Fruit fly (Drosophila melanogaster) whole organism, wandering third instar larva: Measurements from ENCODE around the gene CG2818.

Experiments used
- Abd-B ChIP-seq: fragments of >200 bp; optimal IDR thresholded peaks from 2 replicates; lab custom pipeline; 2017; ENCODE audit warnings: missing biosample characterization, missing genetic modification characterization
- CG9705 ChIP-seq: fragments of 200-800 bp; sonication (Bioruptor generic); optimal IDR thresholded peaks from 2 replicates; lab custom pipeline; 2018; ENCODE audit warnings: missing biosample characterization, mild to moderate bottlenecking, missing genetic modification characterization
- Dif ChIP-seq: fragments of 200-275, 200-300 bp; sonication (Bioruptor generic); optimal IDR thresholded peaks from 2 replicates; lab custom pipeline; 2018; ENCODE audit warnings: missing biosample characterization, missing genetic modification characterization; ENCODE audit not compliant: partially characterized antibody
- GATAd ChIP-seq: sonication (Bioruptor generic); optimal IDR thresholded peaks from 2 replicates; lab custom pipeline; 2016; ENCODE audit warnings: missing biosample characterization, missing genetic modification characterization
- HLH106 ChIP-seq: fragments of 200-800 bp; optimal IDR thresholded peaks from 3 replicates; lab custom pipeline; 2019; ENCODE audit warnings: missing biosample characterization, mild to moderate bottlenecking, missing genetic modification characterization, moderate library complexity
- Hnf4 ChIP-seq: fragments of 200-800 bp; sonication (Bioruptor generic); optimal IDR thresholded peaks from 2 replicates; lab custom pipeline; 2016; ENCODE audit warnings: missing biosample characterization, mild to moderate bottlenecking, missing genetic modification characterization
- Hr78 ChIP-seq: fragments of >200 bp; optimal IDR thresholded peaks from 2 replicates; lab custom pipeline; 2017; ENCODE audit warnings: missing biosample characterization, missing genetic modification characterization
- Hr83 ChIP-seq: fragments of 200-300 bp; sonication (Bioruptor generic); optimal IDR thresholded peaks from 2 replicates; lab custom pipeline; 2016; ENCODE audit warnings: missing biosample characterization, mild to moderate bottlenecking, missing genetic modification characterization, moderate library complexity; ENCODE audit not compliant: poor library complexity, severe bottlenecking
- Jra ChIP-seq: sonication (Bioruptor generic); optimal IDR thresholded peaks from 2 replicates; lab custom pipeline; 2016; ENCODE audit warnings: missing biosample characterization, missing genetic modification characterization
- Mio ChIP-seq: sonication (Bioruptor generic); optimal IDR thresholded peaks from 2 replicates; lab custom pipeline; 2016; ENCODE audit warnings: missing biosample characterization, missing genetic modification characterization
- Myc ChIP-seq: fragments of >200 bp; optimal IDR thresholded peaks from 2 replicates; lab custom pipeline; 2017
- N ChIP-seq: fragments of >200 bp; optimal IDR thresholded peaks from 2 replicates; lab custom pipeline; 2018; ENCODE audit warnings: missing biosample characterization, missing external identifiers, missing genetic modification characterization
- Rel ChIP-seq, 2 experiments: fragments of 200-800 bp; sonication (Bioruptor generic) in 1 of 2; optimal IDR thresholded peaks; 2 replicates in 1 of 2; 3 replicates in 1 of 2; lab custom pipeline; 2016 to 2019; ENCODE audit warnings: mild to moderate bottlenecking in 2 of 2, missing biosample characterization in 2 of 2, missing genetic modification characterization in 2 of 2, moderate library complexity in 1 of 2
- Vsx2 ChIP-seq: fragments of 200-300, 225-300 bp; sonication (Bioruptor generic); optimal IDR thresholded peaks from 2 replicates; lab custom pipeline; 2018; ENCODE audit warnings: missing biosample characterization, missing genetic modification characterization; ENCODE audit not compliant: partially characterized antibody
- br ChIP-seq: fragments of 200-800 bp; sonication (Bioruptor generic); optimal IDR thresholded peaks from 2 replicates; lab custom pipeline; 2016; ENCODE audit warnings: missing biosample characterization, missing genetic modification characterization
- brk ChIP-seq: fragments of 200-800 bp; sonication (Bioruptor generic); optimal IDR thresholded peaks from 2 replicates; lab custom pipeline; 2016; ENCODE audit warnings: missing biosample characterization, mild to moderate bottlenecking, missing genetic modification characterization
- dl ChIP-seq, 2 experiments: fragments of 175-275, 200-275 bp in 1 of 2; fragments of 200-275 bp in 1 of 2; sonication (Bioruptor generic); optimal IDR thresholded peaks; lab custom pipeline; 2018; ENCODE audit warnings: mild to moderate bottlenecking in 2 of 2, missing biosample characterization in 2 of 2, missing genetic modification characterization in 2 of 2, moderate library complexity in 2 of 2; ENCODE audit not compliant: partially characterized antibody in 2 of 2, insufficient read depth in 1 of 2
- dmrt93B ChIP-seq: fragments of 200-800 bp; sonication (Bioruptor generic); optimal IDR thresholded peaks from 2 replicates; lab custom pipeline; 2018; ENCODE audit warnings: missing biosample characterization, mild to moderate bottlenecking, missing genetic modification characterization
- dsf ChIP-seq: sonication (Bioruptor generic); optimal IDR thresholded peaks from 2 replicates; lab custom pipeline; 2016; ENCODE audit warnings: missing biosample characterization, missing genetic modification characterization, borderline replicate concordance
- fru ChIP-seq: fragments of 200-800 bp; sonication (Bioruptor generic); optimal IDR thresholded peaks from 3 replicates; lab custom pipeline; 2016; ENCODE audit warnings: missing biosample characterization, mild to moderate bottlenecking, missing genetic modification characterization
- h ChIP-seq: fragments of 200-800 bp; sonication (Bioruptor generic); optimal IDR thresholded peaks from 3 replicates; lab custom pipeline; 2016; ENCODE audit warnings: missing biosample characterization, mild to moderate bottlenecking, missing genetic modification characterization
- jim ChIP-seq: fragments of 175-275, 200-325 bp; sonication (Bioruptor generic); optimal IDR thresholded peaks from 2 replicates; lab custom pipeline; 2016; ENCODE audit warnings: missing biosample characterization, mild to moderate bottlenecking, missing genetic modification characterization
- lola ChIP-seq: fragments of >200 bp; optimal IDR thresholded peaks from 2 replicates; lab custom pipeline; 2017; ENCODE audit warnings: missing biosample characterization, missing genetic modification characterization
- pan ChIP-seq: fragments of >200 bp; optimal IDR thresholded peaks from 2 replicates; lab custom pipeline; 2017
- psq ChIP-seq: fragments of 200-800 bp; sonication (Bioruptor generic); optimal IDR thresholded peaks from 3 replicates; lab custom pipeline; 2017; ENCODE audit warnings: missing biosample characterization, mild to moderate bottlenecking, missing genetic modification characterization, moderate library complexity
- rgr ChIP-seq: fragments of 200-800 bp; sonication (Bioruptor generic); optimal IDR thresholded peaks from 3 replicates; lab custom pipeline; 2016; ENCODE audit warnings: missing biosample characterization, mild to moderate bottlenecking, missing genetic modification characterization
- sage ChIP-seq: fragments of 200-800 bp; sonication (Bioruptor generic); optimal IDR thresholded peaks from 2 replicates; lab custom pipeline; 2016; ENCODE audit warnings: missing biosample characterization, mild to moderate bottlenecking, missing genetic modification characterization
- sv ChIP-seq: fragments of 200-800 bp; sonication (Bioruptor generic); optimal IDR thresholded peaks from 3 replicates; lab custom pipeline; 2016; ENCODE audit warnings: missing biosample characterization, missing genetic modification characterization
- tai ChIP-seq: sonication (Bioruptor generic); optimal IDR thresholded peaks from 2 replicates; lab custom pipeline; 2016; ENCODE audit warnings: missing biosample characterization, missing genetic modification characterization
- usp ChIP-seq: fragments of >200 bp; optimal IDR thresholded peaks from 2 replicates; lab custom pipeline; 2017; ENCODE audit warnings: missing biosample characterization, missing genetic modification characterization
- woc ChIP-seq: sonication (Bioruptor generic); optimal IDR thresholded peaks from 2 replicates; lab custom pipeline; 2016; ENCODE audit warnings: missing biosample characterization, mild to moderate bottlenecking, missing genetic modification characterization

Gene CG2818

DNA sequence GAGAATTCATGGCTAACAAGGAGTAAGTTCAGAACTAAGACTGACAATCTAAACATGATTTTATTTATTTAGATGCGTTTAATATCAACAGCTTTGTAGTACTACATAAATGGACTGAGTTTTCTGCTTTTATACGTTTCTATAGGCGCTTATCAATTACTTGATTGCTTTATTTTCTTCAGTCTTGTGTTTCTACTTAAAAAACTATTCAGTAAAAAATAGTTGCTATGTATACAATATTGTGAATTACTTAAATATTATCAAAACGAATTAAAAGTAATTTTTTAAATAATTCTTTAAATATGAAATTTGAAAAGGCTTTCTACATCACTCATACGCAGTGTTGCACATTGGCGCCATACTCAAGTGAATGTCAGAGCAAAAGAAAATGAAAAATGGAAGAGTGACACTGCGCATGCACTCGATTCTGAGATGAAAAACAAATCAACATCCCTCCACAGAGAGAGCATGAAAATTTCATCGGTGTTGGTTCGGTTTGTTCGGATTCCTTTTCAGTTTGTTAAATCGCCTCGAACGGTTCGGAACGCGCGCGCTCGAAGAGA, 4.6 kb downstream of the CG2818 start, which contains the start of the genes lectin-24A and Shaw:
Gene lectin-24A (minus strand): TSS at position 101 of the 563 bp plus-strand sequence.
Gene Shaw (plus strand): TSS at position 513 of the 563 bp plus-strand sequence.
- no peak for TF ChIP-seq Mio (GFP tag; lab: Kevin White, UChicago)
- TF ChIP-seq lola (GFP tag; lab: Kevin White, UChicago), result no peak
- no peak for TF ChIP-seq sage
- no peak for TF ChIP-seq Dif
- TF ChIP-seq brk (GFP tag; lab: Kevin White, UChicago), result no peak
- TF ChIP-seq Hr78 (GFP tag; lab: Kevin White, UChicago), result no peak
- no peak for TF ChIP-seq usp (GFP tag; lab: Kevin White, UChicago)
- no peak for TF ChIP-seq psq (GFP tag; lab: Kevin White, UChicago)
- no peak for TF ChIP-seq HLH106 (tag; lab: Kevin White, UChicago)
- TF ChIP-seq fru, result no peak
- no peak for TF ChIP-seq woc
- TF ChIP-seq GATAd (GFP tag; lab: Kevin White, UChicago), result no peak
- TF ChIP-seq rgr, result no peak
- no peak for TF ChIP-seq pan
- no peak for TF ChIP-seq N (GFP tag; lab: Kevin White, UChicago)
- TF ChIP-seq dsf (GFP tag; lab: Kevin White, UChicago), result no peak

DNA sequence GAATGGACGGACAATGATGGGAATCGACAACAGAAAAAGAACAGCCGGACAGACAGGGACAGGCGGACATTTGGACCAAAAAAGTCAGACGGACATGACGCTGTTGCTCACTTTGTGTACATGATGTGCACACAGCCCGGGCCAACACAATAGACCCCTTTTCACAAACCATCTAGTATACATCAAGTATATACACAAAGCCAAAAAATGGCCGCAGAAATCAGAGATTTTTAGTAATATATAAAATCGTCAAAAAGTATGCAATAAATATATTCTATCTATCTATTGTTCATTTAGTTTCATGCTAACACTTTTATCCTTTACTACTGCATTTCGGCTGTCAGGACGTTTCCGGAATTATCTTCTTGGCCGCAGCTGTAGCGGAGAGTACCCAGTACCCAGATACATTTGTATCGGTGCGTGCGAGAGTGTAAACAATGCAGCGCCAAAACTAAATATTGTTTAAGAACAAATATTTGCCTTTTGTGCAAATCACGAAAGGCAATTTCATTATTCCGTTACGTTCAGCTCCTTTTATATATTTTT, 6.3 kb downstream of the CG2818 start:
- no peak for TF ChIP-seq rgr
- TF ChIP-seq dmrt93B (GFP tag; lab: Kevin White, UChicago), result peak; percentile 1
- peak; percentile 17 for TF ChIP-seq h (GFP tag; lab: Kevin White, UChicago)
- peak; percentile 15 for TF ChIP-seq fru
- no peak for TF ChIP-seq pan
- TF ChIP-seq N (GFP tag; lab: Kevin White, UChicago), result no peak
- TF ChIP-seq, all 38 proteins: peak for 3

DNA sequence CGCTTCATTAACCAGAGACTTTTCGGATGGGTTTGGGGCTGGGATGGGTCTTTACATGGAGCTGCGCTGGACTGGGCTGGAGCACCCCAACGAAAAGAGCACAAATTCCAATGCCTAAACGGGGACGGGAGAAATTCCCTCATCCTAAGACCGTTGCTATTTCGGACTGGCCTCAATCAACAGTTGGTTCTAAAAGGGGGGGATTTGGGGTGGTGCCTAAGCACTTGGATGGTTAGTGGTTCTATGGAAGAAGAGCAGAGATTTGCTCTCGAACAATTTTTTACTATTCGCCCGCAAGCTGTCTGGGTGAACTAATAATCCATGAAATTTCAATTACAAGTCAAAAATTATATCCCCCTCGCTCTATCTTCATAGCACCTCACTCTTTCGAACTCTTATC, 16.5 kb downstream of the CG2818 start:
- TF ChIP-seq Mio (GFP tag; lab: Kevin White, UChicago), result no peak
- no peak for TF ChIP-seq brk (GFP tag; lab: Kevin White, UChicago)
- TF ChIP-seq, all 38 proteins: peak for 0

dm6 chr2L:3730182-3730975, 17.2 kb downstream of the CG2818 start, which contains the start of gene CG10019:
CG10019 (plus strand) TSS chr2L:3730466.
- TF ChIP-seq brk (GFP tag; lab: Kevin White, UChicago) (no peak), psq (GFP tag; lab: Kevin White, UChicago) (no peak), Myc (lab: Kevin White, UChicago) (no peak), Mio (GFP tag; lab: Kevin White, UChicago) (no peak), lola (GFP tag; lab: Kevin White, UChicago) (no peak), Dif (no peak), woc (no peak), jim (GFP tag; lab: Kevin White, UChicago) (no peak), Vsx2 (no peak), sage (no peak), Abd-B (no peak), dsf (GFP tag; lab: Kevin White, UChicago) (no peak), h (GFP tag; lab: Kevin White, UChicago) (no peak), rgr (no peak), CG9705 (no peak), dl (GFP tag; optimal IDR thresholded peaks at IDR 0.05; lab: Kevin White, UChicago; ENCODE audit: insufficient read depth in 1 of 2, partially characterized antibody in 2 of 2) (no peak), dmrt93B (GFP tag; lab: Kevin White, UChicago) (no peak), tai (GFP tag; lab: Kevin White, UChicago) (no peak)

DNA sequence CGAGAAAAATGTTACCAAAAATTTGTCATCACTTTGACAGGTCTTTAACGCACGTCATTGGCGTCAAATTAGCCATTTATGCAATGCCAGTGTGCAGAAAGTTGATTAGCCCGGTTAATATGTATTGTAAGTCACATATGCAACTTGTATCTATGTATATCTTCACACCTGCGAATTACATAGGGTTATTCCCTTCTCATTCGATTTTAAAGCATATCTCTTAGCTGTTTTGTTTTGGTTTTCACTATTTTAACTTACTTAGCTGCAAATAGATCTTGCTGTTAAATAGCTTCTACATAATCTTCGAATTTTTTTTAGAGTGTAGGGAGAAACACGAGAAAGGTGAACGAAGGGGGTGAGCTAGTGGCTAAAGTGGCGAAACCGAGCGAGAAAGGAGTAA, 17.9 kb downstream of the CG2818 start:
- TF ChIP-seq Hnf4 (GFP tag; lab: Kevin White, UChicago), result no peak
- TF ChIP-seq Jra (GFP tag; lab: Kevin White, UChicago), result no peak
- no peak for TF ChIP-seq woc
- TF ChIP-seq sv (GFP tag; lab: Kevin White, UChicago), result no peak
- TF ChIP-seq Rel (GFP tag; optimal IDR thresholded peaks at IDR 0.05; lab: Kevin White, UChicago), result no peak
- TF ChIP-seq Rel (tag; optimal IDR thresholded peaks at IDR 0.05; lab: Kevin White, UChicago), result no peak
- TF ChIP-seq brk (GFP tag; lab: Kevin White, UChicago), result no peak
- TF ChIP-seq Abd-B, result no peak
- TF ChIP-seq dl (GFP tag; optimal IDR thresholded peaks at IDR 0.05; lab: Kevin White, UChicago; ENCODE audit: insufficient read depth in 1 of 2, partially characterized antibody in 2 of 2), result no peak
- no peak for TF ChIP-seq br (GFP tag; lab: Kevin White, UChicago)
- no peak for TF ChIP-seq Hr83 (GFP tag; lab: Kevin White, UChicago)
- no peak for TF ChIP-seq HLH106 (tag; lab: Kevin White, UChicago)
- no peak for TF ChIP-seq psq (GFP tag; lab: Kevin White, UChicago)
- no peak for TF ChIP-seq Hr78 (GFP tag; lab: Kevin White, UChicago)
